Fruit fly (Drosophila melanogaster) whole organism, embryonic: ENCODE measurements around the gene CG15506.

Source experiments
- BtbVII ChIP-seq: fragments of 200-800 bp; sonication (Bioruptor generic); optimal IDR thresholded peaks from 3 replicates; lab custom pipeline; 2017; ENCODE audit warnings: missing biosample characterization, mild to moderate bottlenecking, missing genetic modification characterization
- CG10274 ChIP-seq: fragments of 200-800 bp; sonication (Bioruptor generic); optimal IDR thresholded peaks from 3 replicates; lab custom pipeline; 2017; ENCODE audit warnings: missing biosample characterization, mild to moderate bottlenecking, missing genetic modification characterization
- CG10565 ChIP-seq: fragments of 200-800 bp; sonication (Bioruptor generic); optimal IDR thresholded peaks from 3 replicates; lab custom pipeline; 2016; ENCODE audit warnings: missing biosample characterization, mild to moderate bottlenecking, missing genetic modification characterization
- CG10654 ChIP-seq: fragments of 200-800 bp; sonication (Bioruptor generic); optimal IDR thresholded peaks from 2 replicates; lab custom pipeline; 2016; ENCODE audit warnings: missing biosample characterization, missing genetic modification characterization
- CG12236 ChIP-seq: fragments of 200-800 bp; sonication (Bioruptor generic); optimal IDR thresholded peaks from 2 replicates; lab custom pipeline; 2016; ENCODE audit warnings: missing biosample characterization, missing genetic modification characterization
- CG14710 ChIP-seq: fragments of 200-800 bp; sonication (Bioruptor generic); optimal IDR thresholded peaks from 3 replicates; lab custom pipeline; 2019; ENCODE audit warnings: missing biosample characterization, mild to moderate bottlenecking, missing genetic modification characterization, moderate library complexity
- CG15269 ChIP-seq: fragments of 200-800 bp; sonication (Bioruptor generic); optimal IDR thresholded peaks from 2 replicates; lab custom pipeline; 2018; ENCODE audit warnings: missing biosample characterization, mild to moderate bottlenecking, missing genetic modification characterization, moderate library complexity
- CG17829 ChIP-seq: fragments of 200-800 bp; optimal IDR thresholded peaks from 2 replicates; lab custom pipeline; 2019; ENCODE audit warnings: missing biosample characterization, mild to moderate bottlenecking, missing genetic modification characterization, moderate library complexity
- CG2889 ChIP-seq: fragments of 200-800 bp; sonication (Bioruptor generic); IDR thresholded peaks from 3 replicates; pipeline ENCODE4 v1.3.6; 2022; ENCODE audit warnings: missing biosample characterization, missing genetic modification characterization
- CG32767 ChIP-seq: fragments of 200-800 bp; sonication (Bioruptor generic); IDR thresholded peaks from 2 replicates; pipeline ENCODE4 v1.3.6; 2022; ENCODE audit warnings: missing biosample characterization, missing genetic modification characterization
- CG3281 ChIP-seq: fragments of 200-800 bp; sonication (Bioruptor generic); optimal IDR thresholded peaks from 3 replicates; lab custom pipeline; 2017; ENCODE audit warnings: missing biosample characterization, mild to moderate bottlenecking, missing genetic modification characterization
- CG3847 ChIP-seq: fragments of 200-800 bp; sonication (Bioruptor generic); IDR thresholded peaks from 2 replicates; pipeline ENCODE4 v1.3.6; 2022; ENCODE audit warnings: missing biosample characterization, missing genetic modification characterization
- CG43689 ChIP-seq: fragments of 200-800 bp; sonication (Bioruptor generic); IDR thresholded peaks from 2 replicates; pipeline ENCODE4 v1.3.6; 2022; ENCODE audit warnings: missing biosample characterization, missing genetic modification characterization
- CG4820 ChIP-seq: fragments of 200-800 bp; sonication (Bioruptor generic); optimal IDR thresholded peaks from 3 replicates; lab custom pipeline; 2016; ENCODE audit warnings: missing biosample characterization, missing genetic modification characterization
- CG7357 ChIP-seq: fragments of 200-800 bp; sonication (Bioruptor generic); IDR thresholded peaks from 3 replicates; pipeline ENCODE4 v1.3.6; 2022; ENCODE audit warnings: missing biosample characterization, missing genetic modification characterization
- CG7556 ChIP-seq: fragments of 200-800 bp; sonication (Bioruptor generic); optimal IDR thresholded peaks from 2 replicates; lab custom pipeline; 2017; ENCODE audit warnings: missing biosample characterization, mild to moderate bottlenecking, missing genetic modification characterization
- CG9797 ChIP-seq: fragments of 200-800 bp; sonication (Bioruptor generic); optimal IDR thresholded peaks from 3 replicates; lab custom pipeline; 2018; ENCODE audit warnings: missing biosample characterization, mild to moderate bottlenecking, missing genetic modification characterization
- ERR ChIP-seq: fragments of 200-800 bp; sonication (Bioruptor generic); optimal IDR thresholded peaks from 2 replicates; lab custom pipeline; 2016; ENCODE audit warnings: missing biosample characterization, missing genetic modification characterization
- MTF-1 ChIP-seq: fragments of 200-800 bp; sonication (Bioruptor generic); optimal IDR thresholded peaks from 2 replicates; lab custom pipeline; 2018; ENCODE audit warnings: missing biosample characterization, mild to moderate bottlenecking, missing genetic modification characterization, borderline replicate concordance
- Myb ChIP-seq: fragments of 200-800 bp; sonication (Bioruptor generic); optimal IDR thresholded peaks from 2 replicates; lab custom pipeline; 2016; ENCODE audit warnings: missing biosample characterization, missing genetic modification characterization
- NfI ChIP-seq: fragments of 200-800 bp; sonication (Bioruptor generic); optimal IDR thresholded peaks from 3 replicates; lab custom pipeline; 2018; ENCODE audit warnings: missing biosample characterization, mild to moderate bottlenecking, missing genetic modification characterization, moderate library complexity
- Pdp1 ChIP-seq, 2 experiments: fragments of 200-800 bp; sonication (Bioruptor generic); optimal IDR thresholded peaks; 3 replicates each; lab custom pipeline; 2016; ENCODE audit warnings: missing biosample characterization in 2 of 2, missing genetic modification characterization in 2 of 2, mild to moderate bottlenecking in 1 of 2, moderate library complexity in 1 of 2
- Ptx1 ChIP-seq: fragments of 200-800 bp; sonication (Bioruptor generic); IDR thresholded peaks from 2 replicates; pipeline ENCODE4 v1.3.6; 2022; ENCODE audit warnings: missing biosample characterization, missing genetic modification characterization
- Sox102F ChIP-seq: fragments of 200-800 bp; sonication (Bioruptor generic); optimal IDR thresholded peaks from 2 replicates; lab custom pipeline; 2018; ENCODE audit warnings: missing biosample characterization, mild to moderate bottlenecking, missing genetic modification characterization, moderate library complexity
- Xbp1 ChIP-seq: fragments of 200-800 bp; sonication (Bioruptor generic); optimal IDR thresholded peaks from 3 replicates; lab custom pipeline; 2016; ENCODE audit warnings: missing biosample characterization, mild to moderate bottlenecking, missing genetic modification characterization
- al ChIP-seq: fragments of 200-800 bp; sonication (Bioruptor generic); IDR thresholded peaks from 2 replicates; pipeline ENCODE4 v1.3.6; 2022; ENCODE audit warnings: missing biosample characterization, missing genetic modification characterization
- ash1 ChIP-seq: fragments of 200-800 bp; sonication (Bioruptor generic); optimal IDR thresholded peaks from 2 replicates; lab custom pipeline; 2018; ENCODE audit warnings: missing biosample characterization, mild to moderate bottlenecking, missing genetic modification characterization
- az2 ChIP-seq: fragments of 200-800 bp; sonication (Bioruptor generic); optimal IDR thresholded peaks from 3 replicates; lab custom pipeline; 2016; ENCODE audit warnings: missing biosample characterization, missing genetic modification characterization
- cas ChIP-seq: fragments of 200-800 bp; sonication (Bioruptor generic); IDR thresholded peaks from 2 replicates; pipeline ENCODE4 v1.3.6; 2022; ENCODE audit warnings: missing biosample characterization, missing genetic modification characterization
- chif ChIP-seq, 2 experiments: fragments of 200-800 bp; sonication (Bioruptor generic); optimal IDR thresholded peaks; 3 replicates each; lab custom pipeline; 2016; ENCODE audit warnings: missing biosample characterization in 2 of 2, missing genetic modification characterization in 2 of 2
- chinmo ChIP-seq: fragments of 200-800 bp; sonication (Bioruptor generic); IDR thresholded peaks from 4 replicates; pipeline ENCODE4 v1.3.6; 2022; ENCODE audit warnings: missing biosample characterization, missing genetic modification characterization; ENCODE audit not compliant: partially characterized antibody
- dmrt99B ChIP-seq: fragments of 200-800 bp; sonication (Bioruptor generic); optimal IDR thresholded peaks from 2 replicates; lab custom pipeline; 2018; ENCODE audit warnings: missing biosample characterization, mild to moderate bottlenecking, missing genetic modification characterization, moderate library complexity
- dpn ChIP-seq, 2 experiments: fragments of 200-800 bp; sonication (Bioruptor generic); optimal IDR thresholded peaks; 3 replicates each; lab custom pipeline; 2016; ENCODE audit warnings: missing biosample characterization in 2 of 2, missing genetic modification characterization in 2 of 2
- fu2 ChIP-seq: fragments of 200-800 bp; sonication (Bioruptor generic); optimal IDR thresholded peaks from 2 replicates; lab custom pipeline; 2016; ENCODE audit warnings: missing biosample characterization, missing genetic modification characterization
- gce ChIP-seq: fragments of 200-800 bp; sonication (Bioruptor generic); IDR thresholded peaks from 3 replicates; pipeline ENCODE4 v1.3.6; 2022; ENCODE audit warnings: missing biosample characterization, missing genetic modification characterization
- gsb ChIP-seq: fragments of 200-800 bp; sonication (Bioruptor generic); IDR thresholded peaks from 2 replicates; pipeline ENCODE4 v1.3.6; 2022; ENCODE audit warnings: missing biosample characterization, missing genetic modification characterization
- h ChIP-seq: fragments of >200 bp; optimal IDR thresholded peaks from 2 replicates; lab custom pipeline; 2017
- jigr1 ChIP-seq: fragments of 200-800 bp; sonication (Bioruptor generic); IDR thresholded peaks from 3 replicates; pipeline ENCODE4 v1.3.6; 2022; ENCODE audit warnings: missing biosample characterization, missing genetic modification characterization
- knrl ChIP-seq: fragments of 200-800 bp; sonication (Bioruptor generic); IDR thresholded peaks from 3 replicates; pipeline ENCODE4 v1.3.6; 2022; ENCODE audit warnings: missing biosample characterization, missing genetic modification characterization; ENCODE audit not compliant: partially characterized antibody
- mirr ChIP-seq: fragments of 200-800 bp; sonication (Bioruptor generic); optimal IDR thresholded peaks from 3 replicates; lab custom pipeline; 2018; ENCODE audit warnings: missing biosample characterization, mild to moderate bottlenecking, missing genetic modification characterization
- nerfin-2 ChIP-seq: fragments of 200-800 bp; sonication (Bioruptor generic); IDR thresholded peaks from 2 replicates; pipeline ENCODE4 v1.3.6; 2022; ENCODE audit warnings: missing biosample characterization, missing genetic modification characterization; ENCODE audit not compliant: partially characterized antibody
- pita ChIP-seq: fragments of 200-800 bp; sonication (Bioruptor generic); optimal IDR thresholded peaks from 2 replicates; lab custom pipeline; 2017; ENCODE audit warnings: missing biosample characterization, mild to moderate bottlenecking, missing genetic modification characterization
- prd ChIP-seq, 3 experiments: fragments of >200 bp in 2 of 3; fragments of 200-800 bp in 1 of 3; sonication (Bioruptor generic) in 1 of 3; optimal IDR thresholded peaks in 2 of 3; IDR thresholded peaks in 1 of 3; 2 replicates in 2 of 3; 3 replicates in 1 of 3; pipeline versions ENCODE4 v1.3.6 to Lab custom; 2017 to 2022; ENCODE audit warnings: missing biosample characterization in 1 of 3, missing genetic modification characterization in 1 of 3
- pros ChIP-seq: fragments of 200-800 bp; sonication (Bioruptor generic); optimal IDR thresholded peaks from 3 replicates; lab custom pipeline; 2019; ENCODE audit warnings: missing biosample characterization, mild to moderate bottlenecking, missing genetic modification characterization, moderate library complexity
- seq ChIP-seq: fragments of 200-800 bp; sonication (Bioruptor generic); IDR thresholded peaks from 2 replicates; pipeline ENCODE4 v1.3.6; 2022; ENCODE audit warnings: missing biosample characterization, missing genetic modification characterization
- shn ChIP-seq: fragments of 200-800 bp; sonication (Bioruptor generic); optimal IDR thresholded peaks from 3 replicates; lab custom pipeline; 2016; ENCODE audit warnings: missing biosample characterization, missing genetic modification characterization
- slou ChIP-seq: fragments of 200-800 bp; sonication (Bioruptor generic); optimal IDR thresholded peaks from 3 replicates; lab custom pipeline; 2016; ENCODE audit warnings: missing biosample characterization, missing genetic modification characterization
- sna ChIP-seq: fragments of 200-800 bp; sonication (Bioruptor generic); IDR thresholded peaks from 2 replicates; pipeline ENCODE4 v1.3.6; 2022; ENCODE audit warnings: missing biosample characterization, missing genetic modification characterization; ENCODE audit not compliant: partially characterized antibody
- stc ChIP-seq: fragments of 200-800 bp; sonication (Bioruptor generic); IDR thresholded peaks from 2 replicates; pipeline ENCODE4 v1.3.6; 2022; ENCODE audit warnings: missing biosample characterization, missing genetic modification characterization
- tio ChIP-seq: fragments of 200-800 bp; sonication (Bioruptor generic); optimal IDR thresholded peaks from 2 replicates; lab custom pipeline; 2017; ENCODE audit warnings: missing biosample characterization, missing genetic modification characterization, inconsistent platforms
- twi ChIP-seq: fragments of 200-800 bp; optimal IDR thresholded peaks from 2 replicates; lab custom pipeline; 2019; ENCODE audit warnings: missing biosample characterization, mild to moderate bottlenecking, missing genetic modification characterization, moderate library complexity

Gene CG15506

dm6 chr3R:29763154-29763553 is 44.7 kb downstream of the CG15506 start (continued):
- TF ChIP-seq CG17829 = peak; percentile 0
- no peak for TF ChIP-seq ERR (GFP tag; lab: Kevin White, UChicago)
- peak; percentile 16 for TF ChIP-seq NfI (GFP tag; lab: Kevin White, UChicago)
- TF ChIP-seq pita (GFP tag; lab: Kevin White, UChicago) = no peak
- TF ChIP-seq CG43689 (GFP tag; lab: Robert Waterston, UW) = 0 out of 2 replicates have a peak, but pooled peaks have one; percentile 18
- peak; percentile 19 for TF ChIP-seq CG15269 (tag; lab: Kevin White, UChicago)
- peak; percentile 16; the same call in 1 of the 2 replicates for TF ChIP-seq al (GFP tag; lab: Robert Waterston, UW)
- TF ChIP-seq CG10654 (GFP tag; lab: Kevin White, UChicago) = peak; percentile 39
- no peak for TF ChIP-seq MTF-1 (GFP tag; lab: Kevin White, UChicago)
- no peak for TF ChIP-seq seq (GFP tag; lab: Robert Waterston, UW)
- TF ChIP-seq gce (GFP tag; lab: Robert Waterston, UW) = no peak
- no peak for TF ChIP-seq jigr1 (GFP tag; lab: Robert Waterston, UW)
- TF ChIP-seq Sox102F (GFP tag; lab: Kevin White, UChicago) = peak; percentile 54
- TF ChIP-seq CG14710 (tag; lab: Kevin White, UChicago) = peak; percentile 23
- no peak for TF ChIP-seq prd (optimal IDR thresholded peaks at IDR 0.05; lab: Kevin White, UChicago)
- TF ChIP-seq prd (GFP tag; IDR thresholded peaks at IDR 0.05; lab: Robert Waterston, UW) = peak; percentile 73
- TF ChIP-seq slou = no peak
- no peak for TF ChIP-seq CG7357 (GFP tag; lab: Robert Waterston, UW)
- peak; percentile 7 to 8 for TF ChIP-seq Pdp1 (GFP tag; optimal IDR thresholded peaks at IDR 0.05; lab: Kevin White, UChicago)
- no peak for TF ChIP-seq CG7556 (GFP tag; lab: Kevin White, UChicago)
- no peak for TF ChIP-seq CG9797 (GFP tag; lab: Kevin White, UChicago)
- peak; percentile 26; the same call in 1 of the 2 replicates for TF ChIP-seq stc (GFP tag; lab: Robert Waterston, UW)
- peak; percentile 2 for TF ChIP-seq az2 (GFP tag; lab: Kevin White, UChicago)
- no peak for TF ChIP-seq CG32767 (GFP tag; lab: Robert Waterston, UW)
- TF ChIP-seq nerfin-2 (GFP tag; lab: Robert Waterston, UW) = no peak
- no peak for TF ChIP-seq fu2
- peak; percentile 31 for TF ChIP-seq tio
- no peak for TF ChIP-seq shn (GFP tag; lab: Kevin White, UChicago)
- peak; percentile 47 for TF ChIP-seq dmrt99B (tag; lab: Kevin White, UChicago)
- no peak for TF ChIP-seq ash1
- TF ChIP-seq CG3281 (GFP tag; lab: Kevin White, UChicago) = no peak
- no peak for TF ChIP-seq CG10565 (GFP tag; lab: Kevin White, UChicago)
- peak; percentile 57 for TF ChIP-seq Xbp1 (GFP tag; lab: Kevin White, UChicago)
- TF ChIP-seq knrl (GFP tag; lab: Robert Waterston, UW) = no peak
- no peak for TF ChIP-seq BtbVII (GFP tag; lab: Kevin White, UChicago)
- TF ChIP-seq Ptx1 (GFP tag; lab: Robert Waterston, UW) = peak; percentile 52; the same call in 1 of the 2 replicates
- no peak for TF ChIP-seq CG2889
- no peak for TF ChIP-seq pros (GFP tag; lab: Kevin White, UChicago)
- peak; percentile 26 to 47 for TF ChIP-seq chif (GFP tag; optimal IDR thresholded peaks at IDR 0.05; lab: Kevin White, UChicago)
- TF ChIP-seq cas = no peak
- TF ChIP-seq sna (GFP tag; lab: Robert Waterston, UW) = no peak
- no peak for TF ChIP-seq chinmo (GFP tag; lab: Robert Waterston, UW)
- TF ChIP-seq Myb (GFP tag; lab: Kevin White, UChicago) = no peak
- TF ChIP-seq h (lab: Kevin White, UChicago) = no peak
- TF ChIP-seq CG3847 (GFP tag; lab: Robert Waterston, UW) = no peak; the same call in 1 of the 2 replicates
- no peak for TF ChIP-seq gsb (GFP tag; lab: Robert Waterston, UW)
- TF ChIP-seq CG4820 (GFP tag; lab: Kevin White, UChicago) = peak; percentile 26
- TF ChIP-seq CG10274 = no peak
- TF ChIP-seq twi (tag; lab: Kevin White, UChicago) = no peak
- TF ChIP-seq CG12236 (GFP tag; lab: Kevin White, UChicago) = no peak
- TF ChIP-seq mirr (GFP tag; lab: Kevin White, UChicago) = no peak
- TF ChIP-seq dpn (GFP tag; optimal IDR thresholded peaks at IDR 0.05; lab: Kevin White, UChicago) = peak; percentile 3 to 12
